Worm (Caenorhabditis elegans) whole organism, late embryonic: ENCODE results near the gene C47E8.4.

Experiments
- C08G9.2 ChIP-seq: sonication (generic microtip); optimal IDR thresholded peaks from 2 replicates; lab custom pipeline; 2016; ENCODE audit warnings: mild to moderate bottlenecking, missing genetic modification characterization, moderate library complexity, missing compliant biosample characterization
- K02D7.2 ChIP-seq: sonication (generic microtip); optimal IDR thresholded peaks from 2 replicates; lab custom pipeline; 2017; ENCODE audit warnings: mild to moderate bottlenecking, missing genetic modification characterization, missing compliant biosample characterization
- ahr-1 ChIP-seq: sonication (generic microtip); optimal IDR thresholded peaks from 2 replicates; lab custom pipeline; 2016; ENCODE audit warnings: missing genetic modification characterization, missing compliant biosample characterization
- ama-1 ChIP-seq: fragments of 150-350 bp; optimal IDR thresholded peaks from 2 replicates; lab custom pipeline; 2014
- ceh-18 ChIP-seq: sonication (generic microtip); optimal IDR thresholded peaks from 2 replicates; lab custom pipeline; 2016; ENCODE audit warnings: missing genetic modification characterization, missing compliant biosample characterization
- ceh-19 ChIP-seq: fragments of 200-800 bp; sonication (Bioruptor generic); optimal IDR thresholded peaks from 2 replicates; lab custom pipeline; 2018; ENCODE audit warnings: mild to moderate bottlenecking, missing genetic modification characterization, missing compliant biosample characterization
- ceh-2 ChIP-seq: sonication (generic microtip); optimal IDR thresholded peaks from 2 replicates; lab custom pipeline; 2016; ENCODE audit warnings: missing genotype, missing genetic modification characterization, missing compliant biosample characterization
- ceh-22 ChIP-seq: sonication (generic microtip); optimal IDR thresholded peaks from 2 replicates; lab custom pipeline; 2017; ENCODE audit warnings: missing biosample characterization, missing genetic modification characterization
- ceh-24 ChIP-seq: sonication (generic microtip); optimal IDR thresholded peaks from 2 replicates; lab custom pipeline; 2016; ENCODE audit warnings: mild to moderate bottlenecking, missing genetic modification characterization, missing compliant biosample characterization
- ceh-34 ChIP-seq: sonication (generic microtip); optimal IDR thresholded peaks from 2 replicates; lab custom pipeline; 2016; ENCODE audit warnings: mild to moderate bottlenecking, missing genetic modification characterization, missing compliant biosample characterization
- ceh-6 ChIP-seq: fragments of 200-800 bp; sonication (Bioruptor generic); optimal IDR thresholded peaks from 2 replicates; lab custom pipeline; 2018; ENCODE audit warnings: mild to moderate bottlenecking, missing genetic modification characterization, missing compliant biosample characterization
- ceh-9 ChIP-seq: sonication (generic microtip); optimal IDR thresholded peaks from 2 replicates; lab custom pipeline; 2016; ENCODE audit warnings: mild to moderate bottlenecking, missing genetic modification characterization, inconsistent platforms, missing compliant biosample characterization
- che-1 ChIP-seq: sonication (generic microtip); optimal IDR thresholded peaks from 2 replicates; lab custom pipeline; 2016; ENCODE audit warnings: mild to moderate bottlenecking, missing genetic modification characterization, missing compliant biosample characterization
- dve-1 ChIP-seq: sonication (generic microtip); optimal IDR thresholded peaks from 2 replicates; lab custom pipeline; 2017; ENCODE audit warnings: antibody characterized with exemption, mild to moderate bottlenecking, missing genetic modification characterization, missing compliant biosample characterization
- elt-2 ChIP-seq: sonication (generic microtip); optimal IDR thresholded peaks from 2 replicates; lab custom pipeline; 2016; ENCODE audit warnings: missing genetic modification reagents, missing genetic modification characterization, missing compliant biosample characterization
- fkh-6 ChIP-seq: sonication (generic microtip); optimal IDR thresholded peaks from 2 replicates; lab custom pipeline; 2016; ENCODE audit warnings: missing genetic modification characterization, missing compliant biosample characterization
- gmeb-2 ChIP-seq: sonication (generic microtip); optimal IDR thresholded peaks from 2 replicates; lab custom pipeline; 2016; ENCODE audit warnings: missing genetic modification characterization, inconsistent platforms, missing compliant biosample characterization
- hlh-13 ChIP-seq: fragments of 200-800 bp; sonication (Bioruptor generic); optimal IDR thresholded peaks from 2 replicates; lab custom pipeline; 2018; ENCODE audit warnings: mild to moderate bottlenecking, missing genetic modification characterization, missing compliant biosample characterization
- hlh-15 ChIP-seq: sonication (generic microtip); optimal IDR thresholded peaks from 2 replicates; lab custom pipeline; 2016; ENCODE audit warnings: missing genetic modification characterization, missing compliant biosample characterization
- hlh-30 ChIP-seq: sonication (generic microtip); optimal IDR thresholded peaks from 2 replicates; lab custom pipeline; 2017; ENCODE audit warnings: antibody characterized with exemption, missing genetic modification characterization, missing compliant biosample characterization; ENCODE audit not compliant: insufficient read depth
- hlh-6 ChIP-seq: sonication (generic microtip); optimal IDR thresholded peaks from 2 replicates; lab custom pipeline; 2016; ENCODE audit warnings: missing genotype, missing genetic modification characterization, missing compliant biosample characterization
- lim-6 ChIP-seq: sonication (generic microtip); optimal IDR thresholded peaks from 2 replicates; lab custom pipeline; 2016; ENCODE audit warnings: missing genetic modification characterization, missing compliant biosample characterization
- lin-11 ChIP-seq: fragments of 200-800 bp; sonication (Bioruptor generic); optimal IDR thresholded peaks from 2 replicates; lab custom pipeline; 2018; ENCODE audit warnings: mild to moderate bottlenecking, missing genetic modification characterization, missing compliant biosample characterization
- madf-2 ChIP-seq: sonication (generic microtip); optimal IDR thresholded peaks from 2 replicates; lab custom pipeline; 2017; ENCODE audit warnings: missing genetic modification characterization, missing compliant biosample characterization
- nfya-1 ChIP-seq: sonication (generic microtip); optimal IDR thresholded peaks from 2 replicates; lab custom pipeline; 2017; ENCODE audit warnings: missing genetic modification characterization, mild to moderate bottlenecking, missing compliant biosample characterization, antibody characterized with exemption, moderate library complexity
- nhr-11 ChIP-seq: fragments of 150-350 bp; optimal IDR thresholded peaks from 2 replicates; lab custom pipeline; 2014; ENCODE audit warnings: missing biosample characterization, missing genetic modification characterization
- nhr-232 ChIP-seq: sonication (generic microtip); optimal IDR thresholded peaks from 2 replicates; lab custom pipeline; 2016; ENCODE audit warnings: missing genetic modification characterization, missing compliant biosample characterization
- npax-4 ChIP-seq: sonication (generic microtip); optimal IDR thresholded peaks from 2 replicates; lab custom pipeline; 2016; ENCODE audit warnings: missing genetic modification characterization, missing compliant biosample characterization
- odd-2 ChIP-seq: sonication (generic microtip); optimal IDR thresholded peaks from 2 replicates; lab custom pipeline; 2017; ENCODE audit warnings: antibody characterized with exemption, mild to moderate bottlenecking, missing genetic modification characterization, missing compliant biosample characterization
- pat-9 ChIP-seq: fragments of 200-800 bp; sonication (Bioruptor generic); optimal IDR thresholded peaks from 2 replicates; lab custom pipeline; 2018; ENCODE audit warnings: mild to moderate bottlenecking, missing genetic modification characterization, moderate library complexity, missing compliant biosample characterization
- pha-2 ChIP-seq: sonication (generic microtip); optimal IDR thresholded peaks from 2 replicates; lab custom pipeline; 2017; ENCODE audit warnings: mild to moderate bottlenecking, missing genetic modification characterization, missing compliant biosample characterization
- pros-1 ChIP-seq: fragments of 150-350 bp; optimal IDR thresholded peaks from 2 replicates; lab custom pipeline; 2014; ENCODE audit warnings: missing biosample characterization, missing genetic modification reagents, missing genetic modification characterization
- rnt-1 ChIP-seq: sonication (generic microtip); optimal IDR thresholded peaks from 2 replicates; lab custom pipeline; 2016; ENCODE audit warnings: missing genetic modification characterization, missing compliant biosample characterization
- sox-2 ChIP-seq: fragments of 200-800 bp; sonication (Bioruptor generic); IDR thresholded peaks from 2 replicates; pipeline ENCODE4 v1.3.6; 2022; ENCODE audit warnings: missing genetic modification reagents, missing genetic modification characterization, missing compliant biosample characterization
- syd-9 ChIP-seq: sonication (generic microtip); optimal IDR thresholded peaks from 2 replicates; lab custom pipeline; 2016; ENCODE audit warnings: mild to moderate bottlenecking, missing genetic modification characterization, moderate library complexity, missing compliant biosample characterization
- tbx-2 ChIP-seq: sonication (generic microtip); optimal IDR thresholded peaks from 2 replicates; lab custom pipeline; 2016; ENCODE audit warnings: missing genetic modification characterization, missing compliant biosample characterization
- tbx-7 ChIP-seq: sonication (generic microtip); optimal IDR thresholded peaks from 2 replicates; lab custom pipeline; 2016; ENCODE audit warnings: missing genotype, missing genetic modification characterization, missing compliant biosample characterization
- unc-42 ChIP-seq: sonication (generic microtip); optimal IDR thresholded peaks from 2 replicates; lab custom pipeline; 2016; ENCODE audit warnings: missing genotype, missing genetic modification characterization, missing compliant biosample characterization
- unc-55 ChIP-seq: sonication (generic microtip); optimal IDR thresholded peaks from 2 replicates; lab custom pipeline; 2017; ENCODE audit warnings: missing biosample characterization, missing genetic modification reagents, missing genetic modification characterization
- unc-86 ChIP-seq: sonication (generic microtip); optimal IDR thresholded peaks from 2 replicates; lab custom pipeline; 2016; ENCODE audit warnings: missing genetic modification characterization, missing compliant biosample characterization
- zip-5 ChIP-seq: sonication (generic microtip); optimal IDR thresholded peaks from 2 replicates; lab custom pipeline; 2016; ENCODE audit warnings: missing genetic modification characterization, missing compliant biosample characterization

C47E8.4 gene

ce11 chrV:14716114-14716513, 30.8 kb upstream of the C47E8.4 start, which contains the start of gene fbxa-147:
Gene fbxa-147, plus strand, starts transcription at chrV:14716499.
- no peak for TF ChIP-seq fkh-6 (tag; lab: Kevin White, UChicago)
- TF ChIP-seq pros-1: no peak
- no peak for TF ChIP-seq hlh-15 (tag; lab: Kevin White, UChicago)
- no peak for TF ChIP-seq odd-2 (tag; lab: Kevin White, UChicago)
- no peak for TF ChIP-seq pha-2
- no peak for TF ChIP-seq ceh-34 (tag; lab: Kevin White, UChicago)
- no peak for TF ChIP-seq gmeb-2 (tag; lab: Kevin White, UChicago)
- no peak for TF ChIP-seq sox-2 (GFP tag; lab: Robert Waterston, UW)
- TF ChIP-seq che-1 (tag; lab: Kevin White, UChicago): no peak
- TF ChIP-seq rnt-1: no peak
- TF ChIP-seq ceh-18: no peak
- no peak for TF ChIP-seq ama-1 (lab: Kevin White, UChicago)
- no peak for TF ChIP-seq ceh-9 (tag; lab: Kevin White, UChicago)
- no peak for TF ChIP-seq ceh-6 (GFP tag; lab: Kevin White, UChicago)
- no peak for TF ChIP-seq zip-5 (tag; lab: Kevin White, UChicago)
- TF ChIP-seq lin-11 (tag; lab: Kevin White, UChicago): no peak
- TF ChIP-seq nhr-232 (tag; lab: Kevin White, UChicago): no peak
- no peak for TF ChIP-seq C08G9.2 (tag; lab: Kevin White, UChicago)
- TF ChIP-seq ahr-1 (tag; lab: Kevin White, UChicago): no peak
- TF ChIP-seq hlh-13 (GFP tag; lab: Kevin White, UChicago): no peak
- TF ChIP-seq, all 69 proteins: peak for 0

ce11 chrV:14715608-14716007, 30.3 kb upstream of the C47E8.4 start, which contains the start of gene R08A2.2:
Gene R08A2.2, minus strand, starts transcription at chrV:14715708.
- TF ChIP-seq ceh-19: no peak
- no peak for TF ChIP-seq gmeb-2 (tag; lab: Kevin White, UChicago)
- no peak for TF ChIP-seq ceh-2 (tag; lab: Kevin White, UChicago)
- no peak for TF ChIP-seq ceh-6 (GFP tag; lab: Kevin White, UChicago)
- TF ChIP-seq, all 69 proteins: peak for 0

- no peak for TF ChIP-seq K02D7.2 (tag; lab: Kevin White, UChicago)
- TF ChIP-seq madf-2: no peak
- no peak for TF ChIP-seq hlh-13 (GFP tag; lab: Kevin White, UChicago)
These were observed 27.0 kb upstream of the C47E8.4 start, which contains the start of gene R08A2.5 for ce11 chrV:14712316-14712715. Gene R08A2.5, plus strand, starts transcription at chrV:14712616.

ce11 chrV:14711077-14711476, 25.8 kb upstream of the C47E8.4 start, which contains the start of gene ssp-33:
Gene ssp-33, plus strand, starts transcription at chrV:14711377.
- TF ChIP-seq hlh-6 (no peak), ceh-22 (tag; lab: Kevin White, UChicago) (no peak), nhr-11 (tag; lab: Kevin White, UChicago) (no peak), hlh-30 (no peak), tbx-7 (tag; lab: Kevin White, UChicago) (no peak), zip-5 (tag; lab: Kevin White, UChicago) (no peak), nhr-232 (tag; lab: Kevin White, UChicago) (no peak), tbx-2 (no peak), nfya-1 (tag; lab: Kevin White, UChicago) (no peak), lim-6 (no peak)

- TF ChIP-seq syd-9 (tag; lab: Kevin White, UChicago): no peak
- no peak for TF ChIP-seq che-1 (tag; lab: Kevin White, UChicago)
- TF ChIP-seq ahr-1 (tag; lab: Kevin White, UChicago): no peak
- TF ChIP-seq dve-1 (tag; lab: Kevin White, UChicago): no peak
- no peak for TF ChIP-seq ceh-22 (tag; lab: Kevin White, UChicago)
- TF ChIP-seq odd-2 (tag; lab: Kevin White, UChicago): no peak
- TF ChIP-seq nhr-11 (tag; lab: Kevin White, UChicago): no peak
- TF ChIP-seq ceh-24 (tag; lab: Kevin White, UChicago): no peak
- no peak for TF ChIP-seq tbx-2
- no peak for TF ChIP-seq unc-42 (tag; lab: Kevin White, UChicago)
- no peak for TF ChIP-seq pat-9 (tag; lab: Kevin White, UChicago)
- TF ChIP-seq zip-5 (tag; lab: Kevin White, UChicago): no peak
- TF ChIP-seq unc-55 (GFP tag; lab: Kevin White, UChicago): no peak
- TF ChIP-seq elt-2 (tag; lab: Kevin White, UChicago): no peak
- TF ChIP-seq pros-1: no peak
- no peak for TF ChIP-seq npax-4 (tag; lab: Kevin White, UChicago)
- TF ChIP-seq unc-86 (tag; lab: Kevin White, UChicago): no peak
- TF ChIP-seq nhr-232 (tag; lab: Kevin White, UChicago): no peak
- no peak for TF ChIP-seq sox-2 (GFP tag; lab: Robert Waterston, UW)
These were observed 22.7 kb upstream of the C47E8.4 start, which contains the start of gene R08A2.9 for ce11 chrV:14707958-14708357. Gene R08A2.9, plus strand, starts transcription at chrV:14708258.
